Fruit fly (Drosophila melanogaster): ENCODE measurements around the gene Anp.

Gene Anp

dm6 chr3R:30179934-30180333 is 29.8 kb upstream of the Anp start, which contains the start of gene Bet5 (continued):
- no peak for TF ChIP-seq Lpt (GFP tag; optimal IDR thresholded peaks at IDR 0.05)
- no peak for TF ChIP-seq CG1792 (GFP tag; optimal IDR thresholded peaks at IDR 0.05)
- TF ChIP-seq row (GFP tag; IDR thresholded peaks at IDR 0.05) = 0 out of 3 replicates have a peak, but pooled peaks have one; percentile 8
- peak; percentile 16 for TF ChIP-seq CG15514 (GFP tag; optimal IDR thresholded peaks at IDR 0.05)
- peak; percentile 98 for TF ChIP-seq trem (tag; optimal IDR thresholded peaks at IDR 0.05)
- peak; percentile 61 for TF ChIP-seq pzg (GFP tag; optimal IDR thresholded peaks at IDR 0.05)
- TF ChIP-seq Dll (GFP tag; IDR thresholded peaks at IDR 0.05; ENCODE audit: partially characterized antibody) = peak; percentile 52; the same call in 2 of the 4 replicates
- TF ChIP-seq Dp (GFP tag; optimal IDR thresholded peaks at IDR 0.05) = peak; percentile 67
- peak; percentile 91 to 95 for TF ChIP-seq crp (GFP tag; optimal IDR thresholded peaks at IDR 0.05)
- no peak for TF ChIP-seq CG16863 (GFP tag; optimal IDR thresholded peaks at IDR 0.05)
- 0 out of 3 replicates have a peak, but pooled peaks have one; percentile 21 for TF ChIP-seq CG34224 (GFP tag; IDR thresholded peaks at IDR 0.05; ENCODE audit: partially characterized antibody)
- peak; percentile 7 for TF ChIP-seq hkb (optimal IDR thresholded peaks at IDR 0.05)
- TF ChIP-seq hkb (GFP tag; IDR thresholded peaks at IDR 0.05) = no peak
- TF ChIP-seq HmgD (GFP tag; optimal IDR thresholded peaks at IDR 0.05) = no peak
- TF ChIP-seq CG12659 (GFP tag; optimal IDR thresholded peaks at IDR 0.05) = peak; percentile 8
- TF ChIP-seq bab2 (GFP tag; optimal IDR thresholded peaks at IDR 0.05) = no peak
- TF ChIP-seq hbn (GFP tag; IDR thresholded peaks at IDR 0.05; ENCODE audit: partially characterized antibody) = no peak; the same call in 1 of the 2 replicates
- TF ChIP-seq E2f2 (GFP tag; IDR thresholded peaks at IDR 0.05) = peak; percentile 76
- TF ChIP-seq Sin3A (optimal IDR thresholded peaks at IDR 0.05) = peak; percentile 60
- TF ChIP-seq CG2116 (GFP tag; optimal IDR thresholded peaks at IDR 0.05) = peak; percentile 12
- TF ChIP-seq Sox102F (GFP tag; optimal IDR thresholded peaks at IDR 0.05) = no peak
- TF ChIP-seq Pdp1 (GFP tag; optimal IDR thresholded peaks at IDR 0.05) = peak in 1 of 2 experiments; percentile 7
- TF ChIP-seq CG8359 (GFP tag; optimal IDR thresholded peaks at IDR 0.05; ENCODE audit: borderline replicate concordance) = no peak
- TF ChIP-seq CG10147 (GFP tag; optimal IDR thresholded peaks at IDR 0.05) = no peak
- TF ChIP-seq slou (GFP tag; optimal IDR thresholded peaks at IDR 0.05) = no peak
- 0 out of 2 replicates have a peak, but pooled peaks have one; percentile 12 for TF ChIP-seq amos (GFP tag; IDR thresholded peaks at IDR 0.05; ENCODE audit: partially characterized antibody)
- no peak for TF ChIP-seq run (tag; optimal IDR thresholded peaks at IDR 0.05)
- no peak for TF ChIP-seq Hr51 (GFP tag; optimal IDR thresholded peaks at IDR 0.05)
- peak; percentile 4 for TF ChIP-seq MESR4 (GFP tag; optimal IDR thresholded peaks at IDR 0.05)
- TF ChIP-seq CG3281 (GFP tag; optimal IDR thresholded peaks at IDR 0.05) = no peak
- TF ChIP-seq CG2678 (tag; optimal IDR thresholded peaks at IDR 0.05) = no peak
- no peak for TF ChIP-seq Bgb (GFP tag; IDR thresholded peaks at IDR 0.05; ENCODE audit: partially characterized antibody)
- TF ChIP-seq stwl (tag; optimal IDR thresholded peaks at IDR 0.05) = peak; percentile 80
- peak; percentile 40 for TF ChIP-seq BEAF-32 (GFP tag; optimal IDR thresholded peaks at IDR 0.05)
- TF ChIP-seq vvl (GFP tag; IDR thresholded peaks at IDR 0.05) = peak; percentile 59
- TF ChIP-seq MBD-R2 (GFP tag; IDR thresholded peaks at IDR 0.05) = peak; percentile 88
- TF ChIP-seq CG3065 (GFP tag; optimal IDR thresholded peaks at IDR 0.05) = no peak
- peak; percentile 56 for TF ChIP-seq CG13287 (GFP tag; IDR thresholded peaks at IDR 0.05; ENCODE audit: partially characterized antibody)
- TF ChIP-seq Myb (GFP tag; optimal IDR thresholded peaks at IDR 0.05) = peak; percentile 89
- no peak for TF ChIP-seq CG7839 (tag; optimal IDR thresholded peaks at IDR 0.05)
- TF ChIP-seq Dfd (GFP tag; optimal IDR thresholded peaks at IDR 0.05) = no peak
- no peak for TF ChIP-seq so (GFP tag; IDR thresholded peaks at IDR 0.05)
- TF ChIP-seq HmgZ (tag; optimal IDR thresholded peaks at IDR 0.05) = peak; percentile 13
- no peak for TF ChIP-seq HLH4C (GFP tag; IDR thresholded peaks at IDR 0.05; ENCODE audit: partially characterized antibody)
- TF ChIP-seq CG2120 (GFP tag; optimal IDR thresholded peaks at IDR 0.05) = no peak
- TF ChIP-seq CG4617 (GFP tag; optimal IDR thresholded peaks at IDR 0.05; ENCODE audit: borderline replicate concordance) = peak; percentile 15
- TF ChIP-seq CG34422 (GFP tag; IDR thresholded peaks at IDR 0.05) = no peak
- no peak for TF ChIP-seq CG8290 (GFP tag; optimal IDR thresholded peaks at IDR 0.05)
- no peak for TF ChIP-seq CG8290 (tag; optimal IDR thresholded peaks at IDR 0.05)
- TF ChIP-seq gt (GFP tag; IDR thresholded peaks at IDR 0.05) = no peak
